Fruit fly (Drosophila melanogaster): ENCODE measurements around the gene hdly.

DNA sequence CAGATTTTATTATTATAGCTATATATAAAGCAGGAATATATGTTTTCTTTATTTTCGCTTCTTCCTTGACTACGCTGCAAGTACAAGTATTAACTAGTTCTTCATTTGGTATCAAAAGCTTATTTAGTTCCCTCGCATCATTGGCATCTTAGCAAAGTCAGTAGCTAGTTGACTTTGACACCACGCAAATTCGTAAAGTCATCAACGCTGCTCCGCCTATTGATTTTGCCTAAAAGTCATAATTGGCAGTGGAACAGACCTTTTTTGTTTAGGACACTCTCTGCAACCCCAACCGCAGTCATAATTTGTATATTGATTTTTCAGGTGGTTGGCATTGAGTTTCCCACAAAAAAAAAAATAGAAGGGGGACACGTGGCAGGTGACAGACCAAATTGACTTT lies 41.0 kb downstream of the hdly start:
- TF ChIP-seq Sin3A (optimal IDR thresholded peaks at IDR 0.05) (no peak), Myc (optimal IDR thresholded peaks at IDR 0.05) (no peak), psq (optimal IDR thresholded peaks at IDR 0.05) (no peak)
